Worm (Caenorhabditis elegans) whole organism, mixed stage, embryonic: ENCODE results near the gene JC8.7.

Experiments used
- M03D4.4 ChIP-seq: sonication (generic microtip); optimal IDR thresholded peaks from 2 replicates; lab custom pipeline; 2017; ENCODE audit warnings: mild to moderate bottlenecking, missing genetic modification characterization, missing compliant biosample characterization
- bed-3 ChIP-seq: fragments of 200-800 bp; sonication (Bioruptor generic); optimal IDR thresholded peaks from 3 replicates; lab custom pipeline; 2018; ENCODE audit warnings: mild to moderate bottlenecking, missing genetic modification characterization, moderate library complexity, missing compliant biosample characterization
- blmp-1 ChIP-seq: fragments of 150-350 bp; optimal IDR thresholded peaks from 2 replicates; lab custom pipeline; 2014; ENCODE audit warnings: missing biosample characterization, missing genetic modification characterization
- ceh-39 ChIP-seq: fragments of 150-350 bp; optimal IDR thresholded peaks from 2 replicates; lab custom pipeline; 2014; ENCODE audit warnings: missing biosample characterization, missing genetic modification characterization
- ceh-43 ChIP-seq: fragments of 200-800 bp; sonication (Bioruptor generic); optimal IDR thresholded peaks from 2 replicates; lab custom pipeline; 2018; ENCODE audit warnings: mild to moderate bottlenecking, missing genetic modification characterization, moderate library complexity, missing compliant biosample characterization
- ceh-83 ChIP-seq: fragments of 200-800 bp; sonication (Bioruptor generic); optimal IDR thresholded peaks from 2 replicates; lab custom pipeline; 2018; ENCODE audit warnings: mild to moderate bottlenecking, missing genetic modification characterization, missing compliant biosample characterization
- ces-1 ChIP-seq: fragments of 150-350 bp; optimal IDR thresholded peaks from 2 replicates; lab custom pipeline; 2014; ENCODE audit warnings: missing biosample characterization, missing genetic modification reagents, missing genetic modification characterization
- cnd-1 ChIP-seq: fragments of 200-800 bp; sonication (Bioruptor generic); optimal IDR thresholded peaks from 2 replicates; lab custom pipeline; 2018; ENCODE audit warnings: mild to moderate bottlenecking, missing genetic modification characterization, missing compliant biosample characterization
- drap-1 ChIP-seq: fragments of 200-800 bp; sonication (Bioruptor generic); optimal IDR thresholded peaks from 3 replicates; lab custom pipeline; 2018; ENCODE audit warnings: mild to moderate bottlenecking, missing genetic modification characterization, missing compliant biosample characterization
- elt-3 ChIP-seq: fragments of 150-350 bp; optimal IDR thresholded peaks from 2 replicates; lab custom pipeline; 2014; ENCODE audit warnings: missing biosample characterization, missing genetic modification characterization
- flh-1 ChIP-seq: fragments of 200-800 bp; sonication (Bioruptor generic); optimal IDR thresholded peaks from 2 replicates; lab custom pipeline; 2018; ENCODE audit warnings: mild to moderate bottlenecking, missing genetic modification characterization, moderate library complexity, missing compliant biosample characterization
- hlh-1 ChIP-seq: fragments of 150-350 bp; optimal IDR thresholded peaks from 2 replicates; lab custom pipeline; 2014; ENCODE audit warnings: missing biosample characterization, missing genetic modification reagents, missing genetic modification characterization
- lin-13 ChIP-seq: fragments of 150-350 bp; optimal IDR thresholded peaks from 2 replicates; lab custom pipeline; 2014; ENCODE audit warnings: missing biosample characterization, missing genetic modification characterization
- lin-32 ChIP-seq: fragments of 200-800 bp; sonication (Bioruptor generic); optimal IDR thresholded peaks from 2 replicates; lab custom pipeline; 2018; ENCODE audit warnings: mild to moderate bottlenecking, missing genetic modification characterization, missing compliant biosample characterization
- lsy-2 ChIP-seq: fragments of 150-350 bp; optimal IDR thresholded peaks from 2 replicates; lab custom pipeline; 2014; ENCODE audit warnings: missing biosample characterization, missing genetic modification characterization
- mab-5 ChIP-seq: fragments of 150-350 bp; optimal IDR thresholded peaks from 2 replicates; lab custom pipeline; 2014; ENCODE audit warnings: missing biosample characterization, missing genetic modification characterization
- mep-1 ChIP-seq: fragments of 150-350 bp; optimal IDR thresholded peaks from 2 replicates; lab custom pipeline; 2017; ENCODE audit warnings: missing biosample characterization, missing genetic modification reagents, missing genetic modification characterization, inconsistent platforms
- mls-2 ChIP-seq: sonication (generic microtip); optimal IDR thresholded peaks from 2 replicates; lab custom pipeline; 2016; ENCODE audit warnings: mild to moderate bottlenecking, missing genetic modification characterization, moderate library complexity, missing compliant biosample characterization
- nhr-12 ChIP-seq: fragments of 150-350 bp; optimal IDR thresholded peaks from 2 replicates; lab custom pipeline; 2014; ENCODE audit warnings: missing biosample characterization, missing genetic modification characterization
- nhr-2 ChIP-seq: fragments of 150-350 bp; optimal IDR thresholded peaks from 2 replicates; lab custom pipeline; 2014; ENCODE audit warnings: missing biosample characterization, missing genetic modification characterization
- nhr-237 ChIP-seq: fragments of 150-350 bp; optimal IDR thresholded peaks from 2 replicates; lab custom pipeline; 2014; ENCODE audit warnings: missing biosample characterization, missing genetic modification characterization
- nhr-28 ChIP-seq: fragments of 150-350 bp; optimal IDR thresholded peaks from 2 replicates; lab custom pipeline; 2014; ENCODE audit warnings: missing biosample characterization, missing genetic modification characterization
- nhr-76 ChIP-seq: sonication (generic microtip); optimal IDR thresholded peaks from 2 replicates; lab custom pipeline; 2017; ENCODE audit warnings: missing biosample characterization, missing genetic modification characterization
- sem-2 ChIP-seq: fragments of 200-800 bp; sonication (Bioruptor generic); optimal IDR thresholded peaks from 2 replicates; lab custom pipeline; 2018; ENCODE audit warnings: mild to moderate bottlenecking, missing genetic modification characterization, missing compliant biosample characterization
- snpc-4 ChIP-seq: fragments of 150-350 bp; optimal IDR thresholded peaks from 2 replicates; lab custom pipeline; 2014; ENCODE audit warnings: missing biosample characterization, missing genetic modification characterization
- sptf-1 ChIP-seq: sonication (generic microtip); optimal IDR thresholded peaks from 2 replicates; lab custom pipeline; 2017; ENCODE audit warnings: mild to moderate bottlenecking, missing genetic modification characterization, moderate library complexity, missing compliant biosample characterization
- tbx-8 ChIP-seq: fragments of 200-800 bp; sonication (Bioruptor generic); optimal IDR thresholded peaks from 2 replicates; lab custom pipeline; 2018; ENCODE audit warnings: mild to moderate bottlenecking, missing genetic modification characterization, moderate library complexity, missing compliant biosample characterization
- unc-120 ChIP-seq: sonication (generic microtip); optimal IDR thresholded peaks from 2 replicates; lab custom pipeline; 2017; ENCODE audit warnings: missing genetic modification characterization, missing compliant biosample characterization; ENCODE audit not compliant: poor library complexity, severe bottlenecking
- unc-62 ChIP-seq: fragments of 150-350 bp; optimal IDR thresholded peaks from 2 replicates; lab custom pipeline; 2014; ENCODE audit warnings: missing biosample characterization, missing genetic modification reagents, missing genetic modification characterization
- zip-8 ChIP-seq: fragments of 150-350 bp; optimal IDR thresholded peaks from 2 replicates; lab custom pipeline; 2014; ENCODE audit warnings: missing biosample characterization, missing genetic modification characterization
- ztf-11 ChIP-seq: fragments of 150-350 bp; optimal IDR thresholded peaks from 2 replicates; lab custom pipeline; 2014; ENCODE audit warnings: missing biosample characterization, missing genetic modification characterization

The JC8.7 gene

DNA sequence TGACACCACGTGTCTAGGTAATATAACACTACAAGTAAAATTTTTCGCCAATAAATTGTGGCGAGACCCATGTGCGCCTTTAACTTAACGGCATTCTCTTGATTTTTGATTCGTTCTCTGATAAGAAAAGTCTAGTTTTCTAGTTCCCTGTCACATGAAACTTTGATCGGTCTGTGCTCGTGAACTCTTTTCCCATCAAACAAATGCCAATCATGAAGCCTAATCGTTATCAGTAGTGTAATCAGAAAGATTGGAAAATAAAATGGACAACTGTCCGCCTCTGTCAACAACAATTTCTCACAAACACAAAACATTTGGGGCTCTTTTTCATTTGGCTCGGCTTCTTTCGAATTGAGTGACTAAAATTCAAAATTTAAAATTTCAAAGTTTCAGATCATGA, 6.8 kb downstream of the JC8.7 start, which contains the start of gene ttr-45:
TSS of gene ttr-45 (plus strand) at position 385 of the 400 bp plus-strand sequence.
- TF ChIP-seq unc-120 (tag; lab: Kevin White, UChicago), result no peak
- peak; percentile 22 for TF ChIP-seq unc-62 (GFP tag; lab: Kevin White, UChicago)
- peak; percentile 11 for TF ChIP-seq hlh-1 (tag; lab: Kevin White, UChicago)
- TF ChIP-seq mls-2 (tag; lab: Kevin White, UChicago), result no peak
- no peak for TF ChIP-seq ceh-43
- TF ChIP-seq, all 35 proteins: peak for 2

DNA sequence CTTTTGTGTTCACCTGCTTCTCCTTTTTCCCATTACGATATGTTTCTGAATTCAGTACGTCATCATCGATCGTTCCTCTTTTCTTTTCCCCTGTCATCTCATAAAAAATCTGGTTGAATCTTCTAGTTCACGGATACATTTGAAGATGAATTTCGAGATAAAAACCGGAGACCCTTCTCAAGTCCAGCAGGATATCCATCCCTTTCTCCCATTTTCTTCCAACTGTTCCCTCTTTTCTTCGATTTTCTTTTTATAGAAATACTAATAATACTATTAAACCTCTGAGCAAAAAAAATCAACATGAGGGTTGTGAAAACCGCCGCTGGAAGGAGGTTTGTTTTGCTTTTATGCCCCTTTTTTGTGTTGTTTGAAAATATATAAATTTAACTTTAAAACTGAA, 8.8 kb downstream of the JC8.7 start, which contains the start of gene bus-12:
TSS of gene bus-12 (plus strand) at position 301 of the 400 bp plus-strand sequence.
- TF ChIP-seq ztf-11, result no peak
- no peak for TF ChIP-seq ceh-43

DNA sequence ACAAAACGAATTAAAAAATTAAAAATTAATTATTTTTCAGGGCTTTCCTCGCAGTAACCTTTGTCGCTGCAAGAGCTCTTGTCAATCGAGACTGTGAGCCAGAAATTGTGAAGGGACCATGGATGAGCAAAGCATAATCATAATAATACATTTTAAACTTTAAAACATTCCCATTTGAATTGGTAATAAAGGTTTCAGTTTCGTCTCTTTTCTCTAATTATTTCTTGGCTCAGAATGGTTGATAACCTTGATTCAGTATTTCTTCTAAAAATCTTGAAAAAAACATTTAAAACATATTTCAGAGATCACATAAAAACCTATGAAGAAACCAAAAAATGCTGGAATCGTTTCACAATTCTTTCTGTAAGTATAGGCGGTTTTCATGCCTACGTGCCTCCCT, 11.8 kb downstream of the JC8.7 start, which contains the start of gene JC8.16:
TSS of gene JC8.16 (plus strand) at position 301 of the 400 bp plus-strand sequence.
- no peak for TF ChIP-seq nhr-28
- TF ChIP-seq blmp-1 (tag; lab: Kevin White, UChicago), result no peak
- no peak for TF ChIP-seq nhr-12

DNA sequence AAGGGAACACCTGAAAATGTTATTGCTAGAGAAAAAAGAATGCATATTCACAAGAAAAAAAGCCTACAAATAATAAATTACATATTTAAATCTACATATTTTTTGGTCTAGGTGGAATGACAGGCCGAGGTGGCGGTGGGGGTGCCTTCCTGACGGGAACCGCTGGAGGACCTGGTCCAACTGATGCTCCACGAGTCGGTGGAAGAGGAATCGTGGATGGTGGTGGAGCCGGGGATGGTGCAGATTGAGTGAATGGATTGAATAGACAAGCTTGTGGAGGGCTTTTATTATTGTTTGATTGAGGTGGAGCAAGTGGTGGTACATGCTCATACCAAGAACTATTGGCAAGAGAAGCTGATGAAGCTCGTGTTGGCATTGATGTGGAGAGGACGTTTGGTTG, 14.7 kb downstream of the JC8.7 start:
- no peak for TF ChIP-seq ceh-43
- TF ChIP-seq mab-5 (tag; lab: Kevin White, UChicago), result no peak
- no peak for TF ChIP-seq nhr-76 (tag; lab: Kevin White, UChicago)
- no peak for TF ChIP-seq M03D4.4 (tag; lab: Kevin White, UChicago)
- no peak for TF ChIP-seq ces-1
- TF ChIP-seq mep-1, result no peak
- TF ChIP-seq hlh-1 (tag; lab: Kevin White, UChicago), result no peak
- TF ChIP-seq flh-1 (GFP tag; lab: Kevin White, UChicago), result no peak
- TF ChIP-seq tbx-8 (GFP tag; lab: Kevin White, UChicago), result no peak
- no peak for TF ChIP-seq zip-8 (tag; lab: Kevin White, UChicago)
- TF ChIP-seq ceh-83 (GFP tag; lab: Kevin White, UChicago), result no peak
- no peak for TF ChIP-seq nhr-12
- TF ChIP-seq cnd-1, result no peak
- no peak for TF ChIP-seq lin-13 (tag; lab: Kevin White, UChicago)
- TF ChIP-seq lin-32, result no peak
- no peak for TF ChIP-seq ceh-39 (tag; lab: Kevin White, UChicago)
- TF ChIP-seq bed-3, result no peak
- TF ChIP-seq snpc-4, result no peak

DNA sequence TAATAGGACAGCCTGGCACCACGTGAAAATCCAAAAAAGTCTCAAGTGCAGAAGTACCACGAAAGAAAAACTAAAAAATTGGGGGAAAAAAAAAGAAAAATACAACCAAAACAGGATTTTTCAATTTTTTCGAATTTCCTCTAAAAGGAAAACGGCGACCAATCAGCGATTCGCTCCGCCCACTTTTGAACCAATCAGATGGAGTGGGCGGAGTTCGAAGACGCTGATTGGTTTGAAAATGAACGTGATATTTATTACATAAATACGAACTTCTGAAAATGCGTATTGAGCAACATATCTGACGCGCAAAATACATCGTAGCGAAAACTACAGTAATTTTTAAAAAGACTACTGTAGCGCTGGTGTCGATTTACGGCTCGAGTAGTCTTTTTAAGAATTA, 21.3 kb downstream of the JC8.7 start:
- TF ChIP-seq nhr-237 (tag; lab: Kevin White, UChicago) (no peak), elt-3 (tag; lab: Kevin White, UChicago) (no peak), nhr-12 (no peak), ceh-43 (no peak), mep-1 (no peak), mab-5 (tag; lab: Kevin White, UChicago) (no peak), snpc-4 (no peak), tbx-8 (GFP tag; lab: Kevin White, UChicago) (no peak), sem-2 (GFP tag; lab: Kevin White, UChicago) (no peak), nhr-2 (no peak), lsy-2 (no peak), nhr-28 (no peak)

DNA sequence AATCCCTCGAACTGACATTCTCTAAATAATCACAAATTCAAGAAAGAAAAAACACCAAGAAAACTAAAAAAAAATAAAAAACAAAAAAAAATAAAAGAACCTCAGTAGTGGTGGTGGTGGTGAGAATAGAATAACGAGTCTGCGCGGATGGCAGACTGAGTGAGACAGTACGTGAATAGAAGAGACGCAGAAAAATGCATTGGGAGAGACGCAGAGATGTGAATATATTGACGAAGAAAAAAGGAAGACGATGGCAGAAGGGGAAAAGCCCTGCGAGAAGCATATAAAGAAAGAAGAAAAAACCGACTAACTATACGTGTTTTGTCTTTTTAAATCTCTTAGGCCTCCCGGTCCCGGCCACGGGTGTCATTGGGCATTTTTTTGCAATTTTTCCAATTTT, 25.4 kb downstream of the JC8.7 start, which contains the start of gene unc-26:
TSS of gene unc-26 (minus strand) at position 23 of the 400 bp plus-strand sequence.
- TF ChIP-seq ces-1 (peak; percentile 74), flh-1 (GFP tag; lab: Kevin White, UChicago) (no peak), sptf-1 (tag; lab: Kevin White, UChicago) (peak; percentile 28)

DNA sequence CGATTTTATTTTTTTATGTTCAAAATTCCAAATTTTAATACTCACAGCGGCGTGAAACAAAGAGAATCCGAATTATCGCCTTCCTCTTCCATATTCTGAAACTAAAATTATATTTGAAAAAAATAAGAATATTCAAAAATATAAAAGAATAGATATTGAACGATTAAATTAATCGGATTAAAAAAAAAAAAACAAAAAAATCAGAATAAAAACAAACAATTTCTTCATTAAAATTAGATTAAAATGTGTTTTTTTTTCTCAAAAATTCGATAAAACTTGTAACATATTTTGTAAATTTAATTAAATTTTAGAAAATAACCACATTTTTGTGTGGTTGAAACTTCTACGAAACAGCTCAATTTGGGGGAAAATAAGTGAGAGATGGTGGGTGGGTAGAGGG, 35.7 kb downstream of the JC8.7 start, which contains the start of gene cpsf-3:
TSS of gene cpsf-3 (minus strand) at position 101 of the 400 bp plus-strand sequence.
- TF ChIP-seq mls-2 (tag; lab: Kevin White, UChicago), result no peak
- no peak for TF ChIP-seq sem-2 (GFP tag; lab: Kevin White, UChicago)
- no peak for TF ChIP-seq drap-1 (GFP tag; lab: Kevin White, UChicago)
- no peak for TF ChIP-seq ces-1
